Worm (Caenorhabditis elegans): ENCODE results near the gene nlp-7.

DNA sequence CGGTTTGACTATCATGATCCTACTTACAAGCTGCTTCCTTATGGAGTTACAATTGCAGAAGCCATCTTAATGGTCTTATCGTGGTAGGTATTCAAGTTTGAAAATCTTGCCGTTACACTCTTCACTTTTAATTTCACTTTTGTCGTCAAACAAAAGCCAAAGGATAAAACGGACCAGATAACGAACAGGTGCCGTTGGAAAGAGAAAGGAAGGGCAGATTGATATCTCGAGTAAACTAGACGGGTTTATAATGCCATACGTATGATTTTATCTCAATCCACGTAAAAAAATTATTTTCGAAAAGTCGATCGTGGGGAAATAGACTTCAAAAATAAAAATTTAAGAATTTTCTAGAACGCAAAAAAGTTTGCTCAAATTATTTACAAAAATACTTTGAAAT is 39.0 kb upstream of the nlp-7 start:
- no peak for TF ChIP-seq fos-1 (tag; optimal IDR thresholded peaks at IDR 0.05)
- no peak for TF ChIP-seq skn-1 (tag; optimal IDR thresholded peaks at IDR 0.05)
- TF ChIP-seq ceh-16 (tag; optimal IDR thresholded peaks at IDR 0.05), result peak; percentile 45
- no peak for TF ChIP-seq nhr-23 (tag; optimal IDR thresholded peaks at IDR 0.05)
- TF ChIP-seq elt-3 (tag; optimal IDR thresholded peaks at IDR 0.05), result no peak
- TF ChIP-seq nhr-237 (tag; optimal IDR thresholded peaks at IDR 0.05), result no peak
- TF ChIP-seq unc-39 (tag; optimal IDR thresholded peaks at IDR 0.05), result no peak
- TF ChIP-seq mab-5 (tag; optimal IDR thresholded peaks at IDR 0.05), result no peak
- TF ChIP-seq ztf-1 (GFP tag; conservative IDR thresholded peaks at IDR 0.05), result no peak
- TF ChIP-seq unc-62 (GFP tag; optimal IDR thresholded peaks at IDR 0.05), result no peak
- no peak for TF ChIP-seq ztf-4 (tag; optimal IDR thresholded peaks at IDR 0.05)
- TF ChIP-seq nhr-11 (tag; optimal IDR thresholded peaks at IDR 0.05), result no peak
- TF ChIP-seq F13H6.1 (tag; optimal IDR thresholded peaks at IDR 0.05), result no peak
